Worm (Caenorhabditis elegans): ENCODE results near the gene T01G1.4.

DNA sequence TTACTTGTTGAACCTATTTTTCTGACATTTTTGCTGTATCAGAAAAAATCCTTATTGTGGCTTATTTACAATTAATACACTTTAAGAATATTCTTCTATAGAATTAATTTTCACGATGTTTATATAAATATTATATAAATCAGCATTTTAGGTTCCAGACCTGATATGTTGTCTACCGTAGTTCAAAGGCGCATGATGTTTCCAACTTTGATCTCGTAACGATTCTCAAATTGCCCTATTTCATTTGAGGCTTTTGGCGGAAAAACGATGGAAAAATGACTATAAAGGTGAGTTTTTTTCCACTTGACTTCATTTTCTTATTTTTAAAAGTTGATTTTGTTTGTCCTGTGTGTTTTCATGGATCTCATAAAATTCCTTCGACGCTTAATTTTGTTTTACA is 48.8 kb upstream of the T01G1.4 start, which contains the start of gene gfat-2:
- TF ChIP-seq lin-39 (tag; optimal IDR thresholded peaks at IDR 0.05) (no peak), nhr-25 (tag; optimal IDR thresholded peaks at IDR 0.05) (no peak), F13H6.1 (tag; optimal IDR thresholded peaks at IDR 0.05) (no peak), unc-62 (GFP tag; optimal IDR thresholded peaks at IDR 0.05) (no peak), blmp-1 (tag; optimal IDR thresholded peaks at IDR 0.05; ENCODE audit: insufficient read depth) (no peak), C34F6.9 (tag; optimal IDR thresholded peaks at IDR 0.05) (no peak), snpc-4 (tag; optimal IDR thresholded peaks at IDR 0.05) (no peak), mdl-1 (tag; optimal IDR thresholded peaks at IDR 0.05) (no peak), elt-1 (tag; optimal IDR thresholded peaks at IDR 0.05) (no peak), egl-27 (tag; optimal IDR thresholded peaks at IDR 0.05) (no peak)

Data from whole organism, L2 larva.